Worm (Caenorhabditis elegans): ENCODE data around the gene R04D3.4.

R04D3.4 gene

ce11 chrX:13238197-13238596 is 50.4 kb downstream of the R04D3.4 start, which contains the start of gene K08H2.4:
TSS of gene K08H2.4 (plus strand) at chrX:13238497.
- TF ChIP-seq efl-3 (GFP tag; optimal IDR thresholded peaks at IDR 0.05) = no peak
- no peak for TF ChIP-seq efl-1 (optimal IDR thresholded peaks at IDR 0.05)
- peak in 1 of 2 experiments; percentile 40 for TF ChIP-seq efl-1 (GFP tag; optimal IDR thresholded peaks at IDR 0.05 in 1 of 2)
- TF ChIP-seq ama-1 (optimal IDR thresholded peaks at IDR 0.05) = no peak
- TF ChIP-seq grh-1 (GFP tag; IDR thresholded peaks at IDR 0.05) = no peak
- no peak for TF ChIP-seq sup-37 (GFP tag; optimal IDR thresholded peaks at IDR 0.05)
- TF ChIP-seq hlh-17 (GFP tag; optimal IDR thresholded peaks at IDR 0.05; ENCODE audit: borderline replicate concordance) = no peak

Data from whole organism, L1 larva.